Comparison of ENCODE assay signal across 2 fruit fly cellular contexts in genomic region chrX:8579875-8580274, dm6.
TF ChIP-seq lines count a peak whose summit lies in the region.

No protein-coding gene starts in this region.

- no peak for TF ChIP-seq CTCF in whole organism, embryonic (GFP tag; optimal IDR thresholded peaks at IDR 0.05; lab: Kevin White, UChicago)

TF ChIP-seq in whole organism, embryonic, 481 proteins besides CTCF, POLR2A, EP300 and RAD21:
- TF ChIP-seq CG1602 (GFP tag; optimal IDR thresholded peaks at IDR 0.05; lab: Kevin White, UChicago) (no peak), Sin3A (optimal IDR thresholded peaks at IDR 0.05; lab: Kevin White, UChicago) (no peak), chinmo (GFP tag; IDR thresholded peaks at IDR 0.05; lab: Robert Waterston, UW; ENCODE audit: partially characterized antibody) (0 out of 4 replicates have a peak, but pooled peaks have one; percentile 54), sd (tag; optimal IDR thresholded peaks at IDR 0.05; lab: Kevin White, UChicago) (peak; percentile 22), lov (optimal IDR thresholded peaks at IDR 0.05; lab: Kevin White, UChicago) (no peak), lov (GFP tag; IDR thresholded peaks at IDR 0.05; lab: Robert Waterston, UW) (no peak)

TF ChIP-seq in whole organism, wandering third instar larva, 38 proteins besides CTCF, POLR2A, EP300 and RAD21:
- no peak for TF ChIP-seq brk (GFP tag; optimal IDR thresholded peaks at IDR 0.05; lab: Kevin White, UChicago)
- no peak for TF ChIP-seq Rel (GFP tag; optimal IDR thresholded peaks at IDR 0.05; lab: Kevin White, UChicago)
- TF ChIP-seq Rel (tag; optimal IDR thresholded peaks at IDR 0.05; lab: Kevin White, UChicago) = peak; percentile 64
